Worm (Caenorhabditis elegans) whole organism, L4 larva: ENCODE results near the gene math-23.

Source experiments
- D1046.2 ChIP-seq: fragments of 200-800 bp; sonication (Bioruptor generic); IDR thresholded peaks from 2 replicates; pipeline ENCODE4 v1.3.6; 2022; ENCODE audit warnings: missing genetic modification characterization, missing compliant biosample characterization
- R02D3.7 ChIP-seq: fragments of 150-350 bp; sonication (generic microtip); optimal IDR thresholded peaks from 3 replicates; lab custom pipeline; 2014; ENCODE audit warnings: missing biosample characterization, missing genetic modification characterization
- T20F7.1 ChIP-seq: fragments of 200-800 bp; sonication (Bioruptor generic); optimal IDR thresholded peaks from 2 replicates; lab custom pipeline; 2018; ENCODE audit warnings: mild to moderate bottlenecking, missing genetic modification characterization, missing compliant biosample characterization
- Y105C5A.15 ChIP-seq: fragments of 200-800 bp; sonication (Bioruptor generic); IDR thresholded peaks from 2 replicates; pipeline ENCODE4 v1.3.6; 2022; ENCODE audit warnings: missing genetic modification characterization, missing compliant biosample characterization
- Y5F2A.4 ChIP-seq: fragments of 200-800 bp; sonication (Bioruptor generic); optimal IDR thresholded peaks from 2 replicates; lab custom pipeline; 2018; ENCODE audit warnings: mild to moderate bottlenecking, missing genetic modification characterization, missing compliant biosample characterization
- ZK337.2 ChIP-seq: fragments of 200-800 bp; sonication (Bioruptor generic); IDR thresholded peaks from 2 replicates; pipeline ENCODE4 v1.3.6; 2022; ENCODE audit warnings: missing genetic modification reagents, missing genetic modification characterization, missing compliant biosample characterization
- ZK546.5 ChIP-seq, 2 experiments: sonication (generic microtip); optimal IDR thresholded peaks; 2 replicates each; lab custom pipeline; 2017; ENCODE audit warnings: missing biosample characterization in 2 of 2, missing genetic modification characterization in 2 of 2
- ceh-20 ChIP-seq: fragments of 200-800 bp; sonication (Bioruptor generic); IDR thresholded peaks from 2 replicates; pipeline ENCODE4 v1.3.6; 2022; ENCODE audit warnings: missing genetic modification reagents, missing genetic modification characterization, missing compliant biosample characterization
- ceh-44 ChIP-seq: fragments of 200-800 bp; sonication (Bioruptor generic); IDR thresholded peaks from 2 replicates; pipeline ENCODE4 v1.3.6; 2022; ENCODE audit warnings: missing genetic modification reagents, missing genetic modification characterization, missing compliant biosample characterization
- cey-2 ChIP-seq: sonication (generic microtip); optimal IDR thresholded peaks from 3 replicates; lab custom pipeline; 2017; ENCODE audit warnings: missing genetic modification characterization, mild to moderate bottlenecking, missing compliant biosample characterization, antibody characterized with exemption, borderline replicate concordance; ENCODE audit not compliant: insufficient read depth
- daf-19 ChIP-seq: fragments of 200-800 bp; sonication (Bioruptor generic); conservative IDR thresholded peaks from 2 replicates; pipeline ENCODE4 v1.3.6; 2022; ENCODE audit warnings: missing genetic modification characterization, missing compliant biosample characterization
- dmd-6 ChIP-seq: fragments of 200-800 bp; sonication (Bioruptor generic); IDR thresholded peaks from 2 replicates; pipeline ENCODE4 v1.3.6; 2022; ENCODE audit warnings: missing genetic modification reagents, missing genetic modification characterization, missing compliant biosample characterization
- dmd-8 ChIP-seq: fragments of 200-800 bp; sonication (Bioruptor generic); IDR thresholded peaks from 2 replicates; pipeline ENCODE4 v1.3.6; 2022; ENCODE audit warnings: missing genetic modification characterization, missing compliant biosample characterization
- dmd-9 ChIP-seq: fragments of 200-800 bp; sonication (Bioruptor generic); IDR thresholded peaks from 2 replicates; pipeline ENCODE4 v1.3.6; 2022; ENCODE audit warnings: missing genetic modification reagents, missing genetic modification characterization, missing compliant biosample characterization
- duxl-1 ChIP-seq: sonication (generic microtip); optimal IDR thresholded peaks from 2 replicates; lab custom pipeline; 2016; ENCODE audit warnings: mild to moderate bottlenecking, missing genetic modification characterization, moderate library complexity, missing compliant biosample characterization; ENCODE audit not compliant: poor library complexity
- fos-1 ChIP-seq: fragments of 150-350 bp; optimal IDR thresholded peaks from 2 replicates; lab custom pipeline; 2014; ENCODE audit warnings: missing biosample characterization, missing genetic modification characterization
- gei-8 ChIP-seq: fragments of 200-800 bp; sonication (Bioruptor generic); optimal IDR thresholded peaks from 2 replicates; lab custom pipeline; 2018; ENCODE audit warnings: mild to moderate bottlenecking, missing genetic modification characterization, missing compliant biosample characterization
- hlh-11 ChIP-seq: fragments of 200-800 bp; sonication (Bioruptor generic); optimal IDR thresholded peaks from 2 replicates; lab custom pipeline; 2018; ENCODE audit warnings: mild to moderate bottlenecking, missing genetic modification characterization, missing compliant biosample characterization
- hmg-1.1 ChIP-seq: fragments of 200-800 bp; sonication (Bioruptor generic); IDR thresholded peaks from 2 replicates; pipeline ENCODE4 v1.3.6; 2022; ENCODE audit warnings: missing genetic modification reagents, missing genetic modification characterization, missing compliant biosample characterization
- jun-1 ChIP-seq: fragments of 150-350 bp; optimal IDR thresholded peaks from 2 replicates; lab custom pipeline; 2014; ENCODE audit warnings: missing biosample characterization, missing genetic modification reagents, missing genetic modification characterization
- lim-7 ChIP-seq: fragments of 200-800 bp; sonication (Bioruptor generic); IDR thresholded peaks from 2 replicates; pipeline ENCODE4 v1.3.6; 2022; ENCODE audit warnings: missing genetic modification characterization, missing compliant biosample characterization
- lin-29 ChIP-seq: fragments of 200-800 bp; sonication (Bioruptor generic); IDR thresholded peaks from 2 replicates; pipeline ENCODE4 v1.3.6; 2022; ENCODE audit warnings: missing genetic modification reagents, missing genetic modification characterization, missing compliant biosample characterization
- lin-39 ChIP-seq: fragments of 150-350 bp; optimal IDR thresholded peaks from 2 replicates; lab custom pipeline; 2014; ENCODE audit warnings: missing biosample characterization, missing genetic modification reagents, missing genetic modification characterization
- lir-3 ChIP-seq: sonication (generic microtip); optimal IDR thresholded peaks from 2 replicates; lab custom pipeline; 2016; ENCODE audit warnings: mild to moderate bottlenecking, missing genetic modification characterization, missing compliant biosample characterization
- mep-1 ChIP-seq: fragments of 150-350 bp; sonication (generic microtip); optimal IDR thresholded peaks from 3 replicates; lab custom pipeline; 2014; ENCODE audit warnings: missing biosample characterization, missing genetic modification characterization
- mxl-2 ChIP-seq: fragments of 200-800 bp; sonication (Bioruptor generic); conservative IDR thresholded peaks from 2 replicates; pipeline ENCODE4 v1.3.6; 2022; ENCODE audit warnings: missing genetic modification reagents, missing genetic modification characterization, missing compliant biosample characterization
- nhr-102 ChIP-seq: sonication (generic microtip); optimal IDR thresholded peaks from 2 replicates; lab custom pipeline; 2016; ENCODE audit warnings: mild to moderate bottlenecking, missing genetic modification characterization, moderate library complexity, missing compliant biosample characterization
- nhr-11 ChIP-seq: fragments of 150-350 bp; optimal IDR thresholded peaks from 2 replicates; lab custom pipeline; 2014; ENCODE audit warnings: missing biosample characterization, missing genetic modification characterization
- nhr-48 ChIP-seq: sonication (generic microtip); optimal IDR thresholded peaks from 2 replicates; lab custom pipeline; 2016; ENCODE audit warnings: mild to moderate bottlenecking, missing genetic modification characterization, missing compliant biosample characterization
- pqm-1 ChIP-seq: sonication (generic microtip); optimal IDR thresholded peaks from 2 replicates; lab custom pipeline; 2017; ENCODE audit warnings: missing biosample characterization, missing genetic modification characterization
- saeg-2 ChIP-seq: fragments of 200-800 bp; sonication (Bioruptor generic); IDR thresholded peaks from 2 replicates; pipeline ENCODE4 v1.3.6; 2022; ENCODE audit warnings: missing genetic modification reagents, missing genetic modification characterization, missing compliant biosample characterization
- set-16 ChIP-seq: fragments of 200-800 bp; sonication (Bioruptor generic); IDR thresholded peaks from 2 replicates; pipeline ENCODE4 v1.3.6; 2022; ENCODE audit warnings: missing genetic modification reagents, missing genetic modification characterization, missing compliant biosample characterization
- skn-1 ChIP-seq: fragments of 150-350 bp; optimal IDR thresholded peaks from 2 replicates; lab custom pipeline; 2014; ENCODE audit warnings: missing biosample characterization, missing genetic modification characterization
- snpc-4 ChIP-seq: fragments of 150-350 bp; optimal IDR thresholded peaks from 2 replicates; lab custom pipeline; 2014; ENCODE audit warnings: missing biosample characterization, missing genetic modification characterization
- tag-97 ChIP-seq: fragments of 200-800 bp; sonication (Bioruptor generic); IDR thresholded peaks from 2 replicates; pipeline ENCODE4 v1.3.6; 2022; ENCODE audit warnings: missing genetic modification characterization, missing compliant biosample characterization
- unc-62 ChIP-seq, 3 experiments: fragments of 150-350 bp in 1 of 3; sonication (generic microtip); optimal IDR thresholded peaks in 2 of 3; peaks in 1 of 3; 1 replicate in 1 of 3; 2 replicates in 2 of 3; lab custom pipeline; 2014 to 2017; ENCODE audit warnings: missing biosample characterization in 3 of 3, missing genetic modification characterization in 3 of 3, missing genetic modification reagents in 3 of 3, missing genotype in 1 of 3
- zag-1 ChIP-seq: fragments of 150-350 bp; optimal IDR thresholded peaks from 2 replicates; lab custom pipeline; 2014; ENCODE audit warnings: missing biosample characterization, missing genetic modification characterization
- zfp-3 ChIP-seq: fragments of 200-800 bp; sonication (Bioruptor generic); conservative IDR thresholded peaks from 2 replicates; pipeline ENCODE4 v1.3.6; 2022; ENCODE audit warnings: missing genetic modification reagents, missing genetic modification characterization, missing compliant biosample characterization
- zip-11 ChIP-seq: fragments of 200-800 bp; sonication (Bioruptor generic); IDR thresholded peaks from 2 replicates; pipeline ENCODE4 v1.3.6; 2022; ENCODE audit warnings: missing genetic modification characterization, missing compliant biosample characterization

Gene math-23

ce11 chrII:1890682-1891081, 11.4 kb upstream of the math-23 start, which contains the start of gene math-9:
Gene math-9 (minus strand): TSS chrII:1890782.
- TF ChIP-seq zfp-3: no peak
- TF ChIP-seq ceh-20 (GFP tag; lab: Robert Waterston, UW): no peak
- no peak for TF ChIP-seq skn-1 (tag; lab: Kevin White, UChicago)
- no peak for TF ChIP-seq gei-8 (GFP tag; lab: Kevin White, UChicago)
- no peak for TF ChIP-seq lim-7
- TF ChIP-seq ZK546.5 (tag; optimal IDR thresholded peaks at IDR 0.05; lab: Kevin White, UChicago): no peak
- TF ChIP-seq nhr-11: no peak
- TF ChIP-seq tag-97 (GFP tag; lab: Robert Waterston, UW): no peak
- TF ChIP-seq D1046.2: no peak
- no peak for TF ChIP-seq pqm-1
- no peak for TF ChIP-seq cey-2 (tag; lab: Kevin White, UChicago)
- TF ChIP-seq lin-39 (tag; lab: Kevin White, UChicago): no peak
- TF ChIP-seq zag-1 (tag; lab: Kevin White, UChicago): no peak
- TF ChIP-seq Y5F2A.4: no peak
- TF ChIP-seq fos-1 (tag; lab: Kevin White, UChicago): no peak
- TF ChIP-seq zip-11: no peak
- no peak for TF ChIP-seq mxl-2 (GFP tag; lab: Robert Waterston, UW)
- TF ChIP-seq, all 104 proteins: peak for 0

DNA sequence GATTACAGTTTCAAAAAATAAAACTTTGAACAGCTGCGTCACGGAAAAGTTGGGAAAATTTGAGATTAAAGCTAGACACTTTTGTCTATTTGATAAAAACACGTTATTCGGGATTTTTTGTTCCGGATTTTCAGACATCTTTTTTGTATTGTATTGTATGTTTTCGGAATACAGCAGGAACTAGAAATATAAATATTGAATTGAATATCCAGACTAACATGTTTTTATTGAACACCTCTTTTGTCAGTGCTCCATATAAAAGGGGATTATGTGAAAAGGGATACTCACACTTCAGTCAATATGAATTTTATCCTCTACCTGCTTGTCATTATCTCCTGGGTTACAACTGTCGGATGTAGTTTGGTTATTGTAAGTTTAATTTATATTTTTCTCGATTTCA, 8.2 kb upstream of the math-23 start, which contains the start of gene C16C4.1:
Gene C16C4.1, plus strand, starts transcription at position 301 of the 400 bp plus-strand sequence.
- TF ChIP-seq unc-62 (GFP tag; optimal IDR thresholded peaks at IDR 0.05 in 1 of 2; lab: Kevin White, UChicago) (no peak), unc-62 (tag; optimal IDR thresholded peaks at IDR 0.05; lab: Kevin White, UChicago) (no peak), saeg-2 (no peak), mep-1 (tag; lab: Kevin White, UChicago) (no peak), R02D3.7 (no peak), T20F7.1 (GFP tag; lab: Kevin White, UChicago) (no peak), duxl-1 (no peak), tag-97 (GFP tag; lab: Robert Waterston, UW) (no peak), nhr-102 (tag; lab: Kevin White, UChicago) (no peak), lin-29 (no peak), hlh-11 (tag; lab: Kevin White, UChicago) (no peak), hmg-1.1 (GFP tag; lab: Robert Waterston, UW) (no peak), dmd-9 (GFP tag; lab: Robert Waterston, UW) (no peak), set-16 (GFP tag; lab: Robert Waterston, UW) (no peak), dmd-8 (GFP tag; lab: Robert Waterston, UW) (no peak), snpc-4 (no peak), nhr-48 (tag; lab: Kevin White, UChicago) (no peak), Y105C5A.15 (GFP tag; lab: Robert Waterston, UW) (no peak), jun-1 (tag; lab: Kevin White, UChicago) (no peak), ZK337.2 (no peak), dmd-6 (GFP tag; lab: Robert Waterston, UW) (no peak)

- no peak for TF ChIP-seq ceh-44
- TF ChIP-seq daf-19 (GFP tag; lab: Robert Waterston, UW): no peak
Observed at ce11 chrII:1895278-1895677, 6.8 kb upstream of the math-23 start, which contains the start of gene C46F9.5. Gene C46F9.5 (plus strand): TSS chrII:1895578.

ce11 chrII:1895762-1896161, 6.3 kb upstream of the math-23 start, which contains the start of gene math-25:
Gene math-25 (plus strand): TSS chrII:1896062.
- no peak for TF ChIP-seq lir-3
